Worm (Caenorhabditis elegans) whole organism, L3 larva: ENCODE measurements around the gene F23F1.6.

Source experiments
- R02D3.7 ChIP-seq: fragments of 150-350 bp; optimal IDR thresholded peaks from 2 replicates; lab custom pipeline; 2014; ENCODE audit warnings: missing biosample characterization, missing genetic modification characterization
- ZK546.5 ChIP-seq: sonication (generic microtip); optimal IDR thresholded peaks from 2 replicates; lab custom pipeline; 2017; ENCODE audit warnings: missing biosample characterization, missing genetic modification characterization
- ama-1 ChIP-seq: fragments of 150-350 bp; optimal IDR thresholded peaks from 2 replicates; lab custom pipeline; 2018
- ceh-16 ChIP-seq: sonication (generic microtip); optimal IDR thresholded peaks from 2 replicates; lab custom pipeline; 2017; ENCODE audit warnings: missing biosample characterization, missing genetic modification characterization
- ceh-82 ChIP-seq: fragments of 150-350 bp; optimal IDR thresholded peaks from 2 replicates; lab custom pipeline; 2014; ENCODE audit warnings: missing biosample characterization, missing genetic modification characterization
- ceh-9 ChIP-seq: sonication (generic microtip); optimal IDR thresholded peaks from 2 replicates; lab custom pipeline; 2018; ENCODE audit warnings: missing biosample characterization, missing genetic modification characterization
- daf-12 ChIP-seq: fragments of 150-350 bp; optimal IDR thresholded peaks from 2 replicates; lab custom pipeline; 2014; ENCODE audit warnings: missing biosample characterization, missing genetic modification reagents, missing genetic modification characterization
- egl-27 ChIP-seq: sonication (generic microtip); optimal IDR thresholded peaks from 4 replicates; lab custom pipeline; 2017; ENCODE audit warnings: missing biosample characterization, missing genetic modification reagents, missing genetic modification characterization
- egl-5 ChIP-seq: fragments of 150-350 bp; optimal IDR thresholded peaks from 2 replicates; lab custom pipeline; 2017; ENCODE audit warnings: missing biosample characterization, missing genetic modification reagents, missing genetic modification characterization, inconsistent platforms
- elt-1 ChIP-seq: fragments of 150-350 bp; optimal IDR thresholded peaks from 2 replicates; lab custom pipeline; 2014; ENCODE audit warnings: missing biosample characterization, missing genetic modification characterization
- elt-2 ChIP-seq: sonication (generic microtip); optimal IDR thresholded peaks from 2 replicates; lab custom pipeline; 2016; ENCODE audit warnings: missing genetic modification reagents, mild to moderate bottlenecking, missing genetic modification characterization, missing compliant biosample characterization
- elt-3 ChIP-seq, 3 experiments: fragments of 150-350 bp in 1 of 3; sonication (generic microtip) in 2 of 3; optimal IDR thresholded peaks; 2 replicates in 2 of 3; 4 replicates in 1 of 3; lab custom pipeline; 2014 to 2017; ENCODE audit warnings: missing biosample characterization in 3 of 3, missing genetic modification characterization in 3 of 3
- eor-1 ChIP-seq, 2 experiments: fragments of 150-350 bp; optimal IDR thresholded peaks; 2 replicates each; lab custom pipeline; 2014 to 2018; ENCODE audit warnings: missing biosample characterization in 2 of 2, missing genetic modification characterization in 2 of 2
- fkh-10 ChIP-seq: sonication (generic microtip); optimal IDR thresholded peaks from 2 replicates; lab custom pipeline; 2017; ENCODE audit warnings: missing biosample characterization, missing genetic modification reagents, missing genetic modification characterization
- fkh-2 ChIP-seq: fragments of 150-350 bp; optimal IDR thresholded peaks from 2 replicates; lab custom pipeline; 2014; ENCODE audit warnings: missing biosample characterization, missing genetic modification reagents, missing genetic modification characterization
- fos-1 ChIP-seq: fragments of 150-350 bp; optimal IDR thresholded peaks from 2 replicates; lab custom pipeline; 2014; ENCODE audit warnings: missing biosample characterization, missing genetic modification characterization
- hmg-11 ChIP-seq: sonication (generic microtip); optimal IDR thresholded peaks from 2 replicates; lab custom pipeline; 2016; ENCODE audit warnings: missing genetic modification characterization, missing compliant biosample characterization
- jun-1 ChIP-seq: fragments of 150-350 bp; optimal IDR thresholded peaks from 2 replicates; lab custom pipeline; 2014; ENCODE audit warnings: missing biosample characterization, missing genetic modification reagents, missing genetic modification characterization
- lin-15B ChIP-seq: fragments of 150-350 bp; optimal IDR thresholded peaks from 2 replicates; lab custom pipeline; 2014; ENCODE audit warnings: missing biosample characterization, missing genetic modification characterization
- lsy-12 ChIP-seq: sonication (generic microtip); optimal IDR thresholded peaks from 2 replicates; lab custom pipeline; 2016; ENCODE audit warnings: mild to moderate bottlenecking, missing genetic modification characterization, missing compliant biosample characterization
- mdl-1 ChIP-seq: fragments of 150-350 bp; optimal IDR thresholded peaks from 2 replicates; lab custom pipeline; 2014; ENCODE audit warnings: missing biosample characterization, missing genetic modification characterization
- mml-1 ChIP-seq: fragments of 150-350 bp; sonication (generic microtip); optimal IDR thresholded peaks from 3 replicates; lab custom pipeline; 2014; ENCODE audit warnings: missing biosample characterization, missing genetic modification characterization
- nfya-1 ChIP-seq: sonication (generic microtip); optimal IDR thresholded peaks from 2 replicates; lab custom pipeline; 2017; ENCODE audit warnings: missing genetic modification characterization, mild to moderate bottlenecking, missing compliant biosample characterization, antibody characterized with exemption, moderate library complexity; ENCODE audit not compliant: insufficient read depth
- nhr-11 ChIP-seq: fragments of 150-350 bp; optimal IDR thresholded peaks from 2 replicates; lab custom pipeline; 2014; ENCODE audit warnings: missing biosample characterization, missing genetic modification characterization
- nhr-12 ChIP-seq: fragments of 150-350 bp; optimal IDR thresholded peaks from 2 replicates; lab custom pipeline; 2014; ENCODE audit warnings: missing biosample characterization, missing genetic modification characterization
- nhr-23 ChIP-seq: fragments of 150-350 bp; optimal IDR thresholded peaks from 2 replicates; lab custom pipeline; 2014; ENCODE audit warnings: missing biosample characterization, missing genetic modification reagents, missing genetic modification characterization
- nhr-237 ChIP-seq: fragments of 150-350 bp; optimal IDR thresholded peaks from 2 replicates; lab custom pipeline; 2014; ENCODE audit warnings: missing biosample characterization, missing genetic modification characterization
- nhr-28 ChIP-seq: fragments of 150-350 bp; optimal IDR thresholded peaks from 2 replicates; lab custom pipeline; 2014; ENCODE audit warnings: missing biosample characterization, missing genetic modification characterization
- nhr-43 ChIP-seq: sonication (generic microtip); optimal IDR thresholded peaks from 2 replicates; lab custom pipeline; 2016; ENCODE audit warnings: mild to moderate bottlenecking, missing genetic modification characterization, missing compliant biosample characterization; ENCODE audit not compliant: poor library complexity, severe bottlenecking
- nhr-67 ChIP-seq: fragments of 150-350 bp; optimal IDR thresholded peaks from 2 replicates; lab custom pipeline; 2014; ENCODE audit warnings: missing biosample characterization, missing genetic modification characterization
- nhr-77 ChIP-seq: fragments of 150-350 bp; optimal IDR thresholded peaks from 2 replicates; lab custom pipeline; 2014; ENCODE audit warnings: missing biosample characterization, missing genetic modification characterization
- pha-4 ChIP-seq: fragments of 150-350 bp; optimal IDR thresholded peaks from 2 replicates; lab custom pipeline; 2014; ENCODE audit warnings: missing biosample characterization, missing genetic modification reagents, missing genetic modification characterization
- sea-2 ChIP-seq: fragments of 150-350 bp; sonication (generic microtip); optimal IDR thresholded peaks from 4 replicates; lab custom pipeline; 2014; ENCODE audit warnings: missing biosample characterization, missing genetic modification reagents, missing genetic modification characterization
- skn-1 ChIP-seq: fragments of 150-350 bp; optimal IDR thresholded peaks from 2 replicates; lab custom pipeline; 2014; ENCODE audit warnings: missing biosample characterization, missing genetic modification characterization
- snpc-4 ChIP-seq: fragments of 150-350 bp; optimal IDR thresholded peaks from 2 replicates; lab custom pipeline; 2014; ENCODE audit warnings: missing biosample characterization, missing genetic modification characterization
- tbx-2 ChIP-seq: sonication (generic microtip); optimal IDR thresholded peaks from 2 replicates; lab custom pipeline; 2016; ENCODE audit warnings: mild to moderate bottlenecking, missing genetic modification characterization, missing compliant biosample characterization
- unc-39 ChIP-seq: sonication (generic microtip); optimal IDR thresholded peaks from 4 replicates; lab custom pipeline; 2017; ENCODE audit warnings: missing biosample characterization, missing genetic modification characterization
- zag-1 ChIP-seq: fragments of 150-350 bp; optimal IDR thresholded peaks from 2 replicates; lab custom pipeline; 2014; ENCODE audit warnings: missing biosample characterization, missing genetic modification characterization
- ztf-4 ChIP-seq: fragments of 150-350 bp; optimal IDR thresholded peaks from 2 replicates; lab custom pipeline; 2014; ENCODE audit warnings: missing biosample characterization, missing genetic modification characterization

Gene F23F1.6

DNA sequence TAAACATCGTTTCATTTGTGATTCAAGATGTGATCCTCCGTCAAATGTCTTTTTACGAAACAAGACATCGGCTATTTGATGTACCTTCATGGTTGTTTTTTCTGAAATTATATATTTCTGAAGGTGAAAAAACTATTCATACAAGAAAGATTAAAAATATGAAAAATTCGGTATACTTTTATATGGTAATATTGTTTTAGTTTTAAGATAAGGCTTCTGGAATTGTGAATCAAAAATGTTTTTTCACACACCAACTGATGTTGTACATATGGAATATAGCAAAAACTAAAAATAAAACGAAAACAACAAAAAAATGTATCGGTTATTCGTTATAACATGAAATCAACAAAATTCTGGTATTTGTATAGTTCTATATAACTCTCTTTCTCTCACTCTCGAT is at the start of gene F23F1.6:
F23F1.6 (minus strand) TSS at position 101 of the 400 bp plus-strand sequence.
- TF ChIP-seq R02D3.7 (tag; lab: Kevin White, UChicago): no peak
- TF ChIP-seq egl-5 (tag; lab: Kevin White, UChicago): no peak
- no peak for TF ChIP-seq nhr-23 (tag; lab: Kevin White, UChicago)
- no peak for TF ChIP-seq lsy-12
- no peak for TF ChIP-seq elt-2 (tag; lab: Kevin White, UChicago)
- TF ChIP-seq elt-1 (tag; lab: Kevin White, UChicago): no peak
- no peak for TF ChIP-seq nhr-43
- TF ChIP-seq fkh-10: no peak
- no peak for TF ChIP-seq eor-1 (tag; optimal IDR thresholded peaks at IDR 0.05; lab: Kevin White, UChicago)
- no peak for TF ChIP-seq nhr-67 (tag; lab: Kevin White, UChicago)
- TF ChIP-seq nhr-237 (tag; lab: Kevin White, UChicago): no peak
- TF ChIP-seq pha-4 (tag; lab: Kevin White, UChicago): no peak
- no peak for TF ChIP-seq ZK546.5 (tag; lab: Kevin White, UChicago)
- TF ChIP-seq elt-3 (tag; optimal IDR thresholded peaks at IDR 0.05; lab: Kevin White, UChicago): no peak
- TF ChIP-seq nfya-1: no peak

ce11 chrII:86794-87193 is 49.7 kb upstream of the F23F1.6 start:
- no peak for TF ChIP-seq ceh-9 (tag; lab: Kevin White, UChicago)
- TF ChIP-seq hmg-11 (tag; lab: Kevin White, UChicago): no peak
- TF ChIP-seq nfya-1: no peak

DNA sequence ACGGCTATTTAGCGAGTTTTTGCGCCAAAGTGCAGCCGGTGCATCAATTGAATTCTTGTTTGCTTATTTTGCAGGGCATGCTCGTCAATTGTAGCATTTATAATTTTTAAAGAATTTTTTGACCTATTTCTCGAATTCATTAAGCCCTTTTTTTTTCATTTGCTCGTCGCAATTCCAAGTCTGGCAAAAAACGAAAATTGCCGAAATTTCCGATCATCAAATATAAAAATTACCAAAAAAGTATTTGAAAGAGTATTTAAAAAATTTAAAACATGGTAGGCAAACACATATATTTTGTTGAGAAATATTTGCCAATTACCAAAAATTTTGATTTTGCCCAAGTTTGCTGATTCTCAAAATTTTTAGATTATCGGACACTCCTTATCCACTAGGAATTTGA is 47.0 kb upstream of the F23F1.6 start, which contains the start of gene C50D2.6:
C50D2.6 (plus strand) TSS at position 301 of the 400 bp plus-strand sequence.
- no peak for TF ChIP-seq mml-1
- no peak for TF ChIP-seq egl-27 (tag; lab: Kevin White, UChicago)
- no peak for TF ChIP-seq nhr-43

DNA sequence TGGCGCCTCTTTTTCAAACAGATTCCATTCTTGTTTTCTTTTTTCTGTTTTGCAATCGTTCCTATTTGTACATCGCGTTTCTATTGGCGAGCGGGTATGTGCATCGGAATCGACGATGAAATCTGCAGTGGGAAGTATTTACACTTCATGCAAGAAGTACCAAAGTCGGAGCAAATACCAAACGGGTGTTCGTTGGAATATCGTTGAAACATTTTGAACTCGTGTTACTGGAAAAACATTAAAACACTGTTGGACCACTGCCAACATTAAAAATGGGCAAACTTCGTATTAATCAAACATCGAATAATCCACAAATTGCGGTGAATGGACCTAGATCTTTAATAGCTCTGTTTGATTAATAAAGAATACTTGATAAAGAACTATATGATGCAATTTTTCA is 42.1 kb upstream of the F23F1.6 start, which contains the start of gene C23H3.9:
C23H3.9 (minus strand) TSS at position 101 of the 400 bp plus-strand sequence.
- TF ChIP-seq nhr-12 (tag; lab: Kevin White, UChicago) (no peak), tbx-2 (tag; lab: Kevin White, UChicago) (no peak), nhr-28 (tag; lab: Kevin White, UChicago) (no peak), zag-1 (tag; lab: Kevin White, UChicago) (no peak), sea-2 (GFP tag; lab: Kevin White, UChicago) (no peak), nhr-237 (tag; lab: Kevin White, UChicago) (no peak), ceh-16 (tag; lab: Kevin White, UChicago) (no peak), ceh-82 (tag; lab: Kevin White, UChicago) (no peak), elt-3 (tag; optimal IDR thresholded peaks at IDR 0.05; lab: Kevin White, UChicago) (no peak), ZK546.5 (tag; lab: Kevin White, UChicago) (no peak), skn-1 (tag; lab: Kevin White, UChicago) (no peak), mml-1 (no peak)

DNA sequence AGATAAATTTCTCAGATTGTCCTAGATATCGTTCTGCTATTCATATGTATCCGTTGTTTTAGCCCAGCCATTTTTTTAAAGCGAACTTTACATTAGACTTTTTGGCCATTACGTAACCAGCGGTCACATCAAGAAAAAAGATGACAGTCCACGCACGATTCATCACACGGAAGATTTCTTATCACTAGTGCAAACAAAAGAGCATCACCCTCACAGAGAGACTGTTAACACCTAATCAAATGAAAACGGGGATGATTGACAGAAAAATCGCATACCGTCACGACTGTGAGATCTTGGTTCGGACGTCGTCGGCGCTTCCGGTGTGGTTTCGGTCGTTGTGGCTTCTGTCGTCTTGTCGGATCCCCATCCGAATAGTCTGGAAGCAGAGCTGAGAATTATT is 39.5 kb upstream of the F23F1.6 start:
- no peak for TF ChIP-seq nhr-77 (tag; lab: Kevin White, UChicago)
- no peak for TF ChIP-seq unc-39
- TF ChIP-seq mdl-1: no peak
- no peak for TF ChIP-seq nhr-12 (tag; lab: Kevin White, UChicago)
- no peak for TF ChIP-seq fos-1
- TF ChIP-seq elt-2 (tag; lab: Kevin White, UChicago): peak; percentile 16
- TF ChIP-seq, all 47 proteins: peak for 1

DNA sequence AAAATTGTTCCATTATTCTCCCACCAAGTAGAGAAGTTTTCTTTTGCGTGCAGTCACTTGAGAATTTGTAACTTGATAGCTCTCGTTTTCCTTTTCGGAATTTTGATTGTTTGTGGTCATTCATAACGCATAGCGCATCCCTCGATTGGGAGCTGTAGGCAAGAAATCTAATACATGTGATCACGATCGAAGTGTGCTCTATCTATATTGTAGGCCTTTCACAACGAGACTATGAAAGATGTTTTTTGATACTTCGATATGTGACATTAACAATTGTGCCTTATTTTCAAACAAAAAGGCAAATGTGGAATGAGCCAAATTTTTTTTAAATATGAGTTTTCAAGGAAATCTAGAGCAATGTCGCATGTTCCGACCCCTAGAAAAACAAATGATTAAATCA is 38.7 kb upstream of the F23F1.6 start:
- TF ChIP-seq ceh-82 (tag; lab: Kevin White, UChicago): no peak
- TF ChIP-seq nhr-11 (tag; lab: Kevin White, UChicago): no peak
- TF ChIP-seq lin-15B (tag; lab: Kevin White, UChicago): no peak
- TF ChIP-seq snpc-4: no peak
- no peak for TF ChIP-seq nfya-1
- no peak for TF ChIP-seq ztf-4 (tag; lab: Kevin White, UChicago)
- no peak for TF ChIP-seq nhr-67 (tag; lab: Kevin White, UChicago)
- TF ChIP-seq egl-5 (tag; lab: Kevin White, UChicago): no peak
- no peak for TF ChIP-seq ama-1 (lab: Kevin White, UChicago)
- TF ChIP-seq eor-1 (tag; optimal IDR thresholded peaks at IDR 0.05; lab: Kevin White, UChicago): no peak
- TF ChIP-seq fkh-2 (tag; lab: Kevin White, UChicago): no peak
- no peak for TF ChIP-seq ceh-16 (tag; lab: Kevin White, UChicago)
- no peak for TF ChIP-seq lsy-12
- TF ChIP-seq nhr-237 (tag; lab: Kevin White, UChicago): no peak
- TF ChIP-seq jun-1 (tag; lab: Kevin White, UChicago): no peak
- TF ChIP-seq daf-12 (tag; lab: Kevin White, UChicago): no peak
- no peak for TF ChIP-seq tbx-2 (tag; lab: Kevin White, UChicago)
